Worm (Caenorhabditis elegans) whole organism, L3 larva: ENCODE data around the gene C04G6.11.

Experiments used
- R02D3.7 ChIP-seq: fragments of 150-350 bp; optimal IDR thresholded peaks from 2 replicates; lab custom pipeline; 2014; ENCODE audit warnings: missing biosample characterization, missing genetic modification characterization
- ZK546.5 ChIP-seq: sonication (generic microtip); optimal IDR thresholded peaks from 2 replicates; lab custom pipeline; 2017; ENCODE audit warnings: missing biosample characterization, missing genetic modification characterization
- aly-2 ChIP-seq: fragments of 150-350 bp; optimal IDR thresholded peaks from 2 replicates; lab custom pipeline; 2014; ENCODE audit warnings: missing biosample characterization, missing genetic modification characterization
- ama-1 ChIP-seq: fragments of 150-350 bp; optimal IDR thresholded peaks from 2 replicates; lab custom pipeline; 2018
- ceh-16 ChIP-seq: sonication (generic microtip); optimal IDR thresholded peaks from 2 replicates; lab custom pipeline; 2017; ENCODE audit warnings: missing biosample characterization, missing genetic modification characterization
- ceh-28 ChIP-seq: fragments of 150-350 bp; optimal IDR thresholded peaks from 2 replicates; lab custom pipeline; 2014; ENCODE audit warnings: missing biosample characterization, missing genetic modification reagents, missing genetic modification characterization
- ceh-82 ChIP-seq: fragments of 150-350 bp; optimal IDR thresholded peaks from 2 replicates; lab custom pipeline; 2014; ENCODE audit warnings: missing biosample characterization, missing genetic modification characterization
- ceh-9 ChIP-seq: sonication (generic microtip); optimal IDR thresholded peaks from 2 replicates; lab custom pipeline; 2018; ENCODE audit warnings: missing biosample characterization, missing genetic modification characterization
- daf-12 ChIP-seq: fragments of 150-350 bp; optimal IDR thresholded peaks from 2 replicates; lab custom pipeline; 2014; ENCODE audit warnings: missing biosample characterization, missing genetic modification reagents, missing genetic modification characterization
- egl-27 ChIP-seq: sonication (generic microtip); optimal IDR thresholded peaks from 4 replicates; lab custom pipeline; 2017; ENCODE audit warnings: missing biosample characterization, missing genetic modification reagents, missing genetic modification characterization
- egl-5 ChIP-seq: fragments of 150-350 bp; optimal IDR thresholded peaks from 2 replicates; lab custom pipeline; 2017; ENCODE audit warnings: missing biosample characterization, missing genetic modification reagents, missing genetic modification characterization, inconsistent platforms
- elt-1 ChIP-seq: fragments of 150-350 bp; optimal IDR thresholded peaks from 2 replicates; lab custom pipeline; 2014; ENCODE audit warnings: missing biosample characterization, missing genetic modification characterization
- elt-2 ChIP-seq: sonication (generic microtip); optimal IDR thresholded peaks from 2 replicates; lab custom pipeline; 2016; ENCODE audit warnings: missing genetic modification reagents, mild to moderate bottlenecking, missing genetic modification characterization, missing compliant biosample characterization
- elt-3 ChIP-seq, 3 experiments: fragments of 150-350 bp in 1 of 3; sonication (generic microtip) in 2 of 3; optimal IDR thresholded peaks; 2 replicates in 2 of 3; 4 replicates in 1 of 3; lab custom pipeline; 2014 to 2017; ENCODE audit warnings: missing biosample characterization in 3 of 3, missing genetic modification characterization in 3 of 3
- eor-1 ChIP-seq, 2 experiments: fragments of 150-350 bp; optimal IDR thresholded peaks; 2 replicates each; lab custom pipeline; 2014 to 2018; ENCODE audit warnings: missing biosample characterization in 2 of 2, missing genetic modification characterization in 2 of 2
- fkh-10 ChIP-seq: sonication (generic microtip); optimal IDR thresholded peaks from 2 replicates; lab custom pipeline; 2017; ENCODE audit warnings: missing biosample characterization, missing genetic modification reagents, missing genetic modification characterization
- fkh-2 ChIP-seq: fragments of 150-350 bp; optimal IDR thresholded peaks from 2 replicates; lab custom pipeline; 2014; ENCODE audit warnings: missing biosample characterization, missing genetic modification reagents, missing genetic modification characterization
- fos-1 ChIP-seq: fragments of 150-350 bp; optimal IDR thresholded peaks from 2 replicates; lab custom pipeline; 2014; ENCODE audit warnings: missing biosample characterization, missing genetic modification characterization
- hmg-11 ChIP-seq: sonication (generic microtip); optimal IDR thresholded peaks from 2 replicates; lab custom pipeline; 2016; ENCODE audit warnings: missing genetic modification characterization, missing compliant biosample characterization
- jun-1 ChIP-seq: fragments of 150-350 bp; optimal IDR thresholded peaks from 2 replicates; lab custom pipeline; 2014; ENCODE audit warnings: missing biosample characterization, missing genetic modification reagents, missing genetic modification characterization
- lin-15B ChIP-seq: fragments of 150-350 bp; optimal IDR thresholded peaks from 2 replicates; lab custom pipeline; 2014; ENCODE audit warnings: missing biosample characterization, missing genetic modification characterization
- lin-39 ChIP-seq: fragments of 150-350 bp; optimal IDR thresholded peaks from 2 replicates; lab custom pipeline; 2018; ENCODE audit warnings: missing biosample characterization, missing genetic modification reagents, missing genetic modification characterization
- lsy-12 ChIP-seq: sonication (generic microtip); optimal IDR thresholded peaks from 2 replicates; lab custom pipeline; 2016; ENCODE audit warnings: mild to moderate bottlenecking, missing genetic modification characterization, missing compliant biosample characterization
- mdl-1 ChIP-seq: fragments of 150-350 bp; optimal IDR thresholded peaks from 2 replicates; lab custom pipeline; 2014; ENCODE audit warnings: missing biosample characterization, missing genetic modification characterization
- mml-1 ChIP-seq: fragments of 150-350 bp; sonication (generic microtip); optimal IDR thresholded peaks from 3 replicates; lab custom pipeline; 2014; ENCODE audit warnings: missing biosample characterization, missing genetic modification characterization
- nfya-1 ChIP-seq: sonication (generic microtip); optimal IDR thresholded peaks from 2 replicates; lab custom pipeline; 2017; ENCODE audit warnings: missing genetic modification characterization, mild to moderate bottlenecking, missing compliant biosample characterization, antibody characterized with exemption, moderate library complexity; ENCODE audit not compliant: insufficient read depth
- nhr-11 ChIP-seq: fragments of 150-350 bp; optimal IDR thresholded peaks from 2 replicates; lab custom pipeline; 2014; ENCODE audit warnings: missing biosample characterization, missing genetic modification characterization
- nhr-12 ChIP-seq: fragments of 150-350 bp; optimal IDR thresholded peaks from 2 replicates; lab custom pipeline; 2014; ENCODE audit warnings: missing biosample characterization, missing genetic modification characterization
- nhr-23 ChIP-seq: fragments of 150-350 bp; optimal IDR thresholded peaks from 2 replicates; lab custom pipeline; 2014; ENCODE audit warnings: missing biosample characterization, missing genetic modification reagents, missing genetic modification characterization
- nhr-237 ChIP-seq: fragments of 150-350 bp; optimal IDR thresholded peaks from 2 replicates; lab custom pipeline; 2014; ENCODE audit warnings: missing biosample characterization, missing genetic modification characterization
- nhr-25 ChIP-seq: sonication (generic microtip); optimal IDR thresholded peaks from 2 replicates; lab custom pipeline; 2017; ENCODE audit warnings: missing biosample characterization, missing genetic modification characterization
- nhr-28 ChIP-seq: fragments of 150-350 bp; optimal IDR thresholded peaks from 2 replicates; lab custom pipeline; 2014; ENCODE audit warnings: missing biosample characterization, missing genetic modification characterization
- nhr-43 ChIP-seq: sonication (generic microtip); optimal IDR thresholded peaks from 2 replicates; lab custom pipeline; 2016; ENCODE audit warnings: mild to moderate bottlenecking, missing genetic modification characterization, missing compliant biosample characterization; ENCODE audit not compliant: poor library complexity, severe bottlenecking
- nhr-67 ChIP-seq: fragments of 150-350 bp; optimal IDR thresholded peaks from 2 replicates; lab custom pipeline; 2014; ENCODE audit warnings: missing biosample characterization, missing genetic modification characterization
- nhr-76 ChIP-seq: fragments of 150-350 bp; sonication (generic microtip); optimal IDR thresholded peaks from 5 replicates; lab custom pipeline; 2014; ENCODE audit warnings: missing biosample characterization, missing genetic modification characterization
- nhr-77 ChIP-seq: fragments of 150-350 bp; optimal IDR thresholded peaks from 2 replicates; lab custom pipeline; 2014; ENCODE audit warnings: missing biosample characterization, missing genetic modification characterization
- pha-4 ChIP-seq: fragments of 150-350 bp; optimal IDR thresholded peaks from 2 replicates; lab custom pipeline; 2014; ENCODE audit warnings: missing biosample characterization, missing genetic modification reagents, missing genetic modification characterization
- pqm-1 ChIP-seq: fragments of 150-350 bp; optimal IDR thresholded peaks from 2 replicates; lab custom pipeline; 2017; ENCODE audit warnings: missing biosample characterization, missing genetic modification characterization, inconsistent platforms
- sea-2 ChIP-seq: fragments of 150-350 bp; sonication (generic microtip); optimal IDR thresholded peaks from 4 replicates; lab custom pipeline; 2014; ENCODE audit warnings: missing biosample characterization, missing genetic modification reagents, missing genetic modification characterization
- skn-1 ChIP-seq: fragments of 150-350 bp; optimal IDR thresholded peaks from 2 replicates; lab custom pipeline; 2014; ENCODE audit warnings: missing biosample characterization, missing genetic modification characterization
- snpc-4 ChIP-seq: fragments of 150-350 bp; optimal IDR thresholded peaks from 2 replicates; lab custom pipeline; 2014; ENCODE audit warnings: missing biosample characterization, missing genetic modification characterization
- tbx-2 ChIP-seq: sonication (generic microtip); optimal IDR thresholded peaks from 2 replicates; lab custom pipeline; 2016; ENCODE audit warnings: mild to moderate bottlenecking, missing genetic modification characterization, missing compliant biosample characterization
- unc-39 ChIP-seq: sonication (generic microtip); optimal IDR thresholded peaks from 4 replicates; lab custom pipeline; 2017; ENCODE audit warnings: missing biosample characterization, missing genetic modification characterization
- unc-62 ChIP-seq: fragments of 150-350 bp; sonication (generic microtip); optimal IDR thresholded peaks from 4 replicates; lab custom pipeline; 2014; ENCODE audit warnings: missing biosample characterization, missing genetic modification reagents, missing genetic modification characterization
- zag-1 ChIP-seq: fragments of 150-350 bp; optimal IDR thresholded peaks from 2 replicates; lab custom pipeline; 2014; ENCODE audit warnings: missing biosample characterization, missing genetic modification characterization
- ztf-11 ChIP-seq: fragments of 150-350 bp; optimal IDR thresholded peaks from 2 replicates; lab custom pipeline; 2014; ENCODE audit warnings: missing biosample characterization, missing genetic modification characterization
- ztf-4 ChIP-seq: fragments of 150-350 bp; optimal IDR thresholded peaks from 2 replicates; lab custom pipeline; 2014; ENCODE audit warnings: missing biosample characterization, missing genetic modification characterization

Gene C04G6.11

DNA sequence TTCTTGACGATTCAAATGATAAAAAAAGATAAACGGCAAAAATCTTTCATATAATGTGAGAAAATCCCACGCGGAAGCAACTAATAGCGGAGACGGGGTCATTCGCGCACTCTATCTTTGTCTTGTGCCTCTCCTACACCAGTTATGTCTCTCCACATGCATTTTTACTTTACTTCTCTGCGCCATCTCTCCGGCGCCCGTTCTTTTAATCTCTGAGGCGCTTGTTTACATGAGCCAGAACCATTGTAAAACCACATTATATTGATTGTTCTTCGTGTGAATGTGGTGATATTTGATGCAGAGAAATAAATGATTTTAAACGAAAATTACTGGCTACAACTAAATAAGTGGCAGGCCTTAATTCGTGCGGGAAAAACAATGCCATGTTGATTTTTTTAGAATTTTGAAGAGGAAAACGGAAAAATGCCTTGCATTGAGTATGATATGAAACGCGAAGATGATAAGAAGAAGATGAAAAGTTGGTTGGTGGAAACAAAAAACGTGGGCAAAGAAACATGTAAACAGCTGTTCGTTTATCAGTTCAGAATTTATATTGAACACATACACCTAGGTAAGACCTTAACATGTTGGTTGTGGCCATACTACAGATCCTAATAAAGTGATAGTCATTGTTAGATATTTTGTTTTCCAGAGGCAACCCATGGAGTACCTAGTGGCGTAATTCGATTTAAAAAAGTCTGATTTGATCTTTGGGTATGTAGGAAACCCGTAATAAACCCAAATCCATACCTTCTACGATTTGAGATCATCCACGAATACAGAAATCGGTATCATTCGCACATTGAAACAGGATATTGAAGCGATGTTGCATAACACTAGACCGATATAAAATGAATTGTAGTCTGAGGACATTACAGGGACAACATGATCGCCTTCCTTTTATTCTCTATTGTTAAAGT, 11.0 kb downstream of the C04G6.11 start, which contains the start of gene C04G6.2:
C04G6.2 (plus strand) TSS at position 870 of the 920 bp plus-strand sequence.
- TF ChIP-seq ceh-9 (tag; lab: Kevin White, UChicago) (no peak), eor-1 (tag; optimal IDR thresholded peaks at IDR 0.05; lab: Kevin White, UChicago) (no peak), ZK546.5 (no peak), nhr-77 (tag; lab: Kevin White, UChicago) (no peak), zag-1 (tag; lab: Kevin White, UChicago) (no peak), unc-62 (no peak), pqm-1 (tag; lab: Kevin White, UChicago) (peak; percentile 59), fkh-10 (no peak), elt-3 (tag; optimal IDR thresholded peaks at IDR 0.05; lab: Kevin White, UChicago) (no peak), nhr-76 (no peak), mdl-1 (tag; lab: Kevin White, UChicago) (no peak), pha-4 (peak; percentile 98), egl-5 (tag; lab: Kevin White, UChicago) (peak; percentile 87), nhr-237 (tag; lab: Kevin White, UChicago) (no peak), ama-1 (no peak), nhr-28 (no peak), nhr-23 (tag; lab: Kevin White, UChicago) (peak; percentile 72), skn-1 (tag; lab: Kevin White, UChicago) (no peak), fos-1 (tag; lab: Kevin White, UChicago) (no peak), ceh-16 (tag; lab: Kevin White, UChicago) (no peak), unc-39 (tag; lab: Kevin White, UChicago) (no peak), fkh-2 (peak; percentile 97), tbx-2 (tag; lab: Kevin White, UChicago) (no peak), R02D3.7 (tag; lab: Kevin White, UChicago) (no peak), sea-2 (GFP tag; lab: Kevin White, UChicago) (no peak), elt-2 (tag; lab: Kevin White, UChicago) (peak; percentile 95), nhr-12 (tag; lab: Kevin White, UChicago) (no peak), nhr-43 (tag; lab: Kevin White, UChicago) (peak; percentile 51), ceh-82 (no peak), ztf-11 (no peak), nhr-25 (peak; percentile 52), mml-1 (tag; lab: Kevin White, UChicago) (no peak), jun-1 (tag; lab: Kevin White, UChicago) (no peak), nfya-1 (tag; lab: Kevin White, UChicago) (peak; percentile 77), snpc-4 (peak; percentile 73), lin-15B (tag; lab: Kevin White, UChicago) (no peak), hmg-11 (peak; percentile 72), nhr-67 (no peak), nhr-11 (no peak), aly-2 (no peak), lin-39 (tag; lab: Kevin White, UChicago) (peak; percentile 61), ztf-4 (tag; lab: Kevin White, UChicago) (no peak), ceh-28 (tag; lab: Kevin White, UChicago) (peak; percentile 39), elt-1 (no peak), lsy-12 (tag; lab: Kevin White, UChicago) (no peak), daf-12 (tag; lab: Kevin White, UChicago) (no peak), egl-27 (no peak)
